Fruit fly (Drosophila melanogaster) whole organism, embryonic: Measurements from ENCODE around the gene senju.
A peak's percentile ranks its signal among the peaks of the same experiment; 100 is the strongest.

ENCODE experiments used
- Aef1 ChIP-seq: fragments of 200-800 bp; sonication (Bioruptor generic); IDR thresholded peaks from 3 replicates; pipeline ENCODE4 v1.3.6; 2022; ENCODE audit warnings: missing biosample characterization, missing genetic modification characterization
- CG10147 ChIP-seq: fragments of 200-800 bp; sonication (Bioruptor generic); optimal IDR thresholded peaks from 2 replicates; lab custom pipeline; 2019; ENCODE audit warnings: missing biosample characterization, mild to moderate bottlenecking, missing genetic modification characterization, moderate library complexity
- CG10267 ChIP-seq: fragments of 200-800 bp; sonication (Bioruptor generic); optimal IDR thresholded peaks from 2 replicates; lab custom pipeline; 2018; ENCODE audit warnings: missing biosample characterization, mild to moderate bottlenecking, missing genetic modification characterization, moderate library complexity
- CG11398 ChIP-seq: fragments of 200-800 bp; sonication (Bioruptor generic); optimal IDR thresholded peaks from 2 replicates; lab custom pipeline; 2016; ENCODE audit warnings: missing biosample characterization, missing genetic modification characterization
- CG11456 ChIP-seq: fragments of 200-800 bp; sonication (Bioruptor generic); IDR thresholded peaks from 3 replicates; pipeline ENCODE4 v1.3.6; 2022; ENCODE audit warnings: missing biosample characterization, missing genetic modification characterization
- CG12071 ChIP-seq: fragments of 200-800 bp; sonication (Bioruptor generic); optimal IDR thresholded peaks from 3 replicates; lab custom pipeline; 2018; ENCODE audit warnings: missing biosample characterization, mild to moderate bottlenecking, missing genetic modification characterization
- CG12104 ChIP-seq: fragments of 200-800 bp; sonication (Bioruptor generic); optimal IDR thresholded peaks from 3 replicates; lab custom pipeline; 2016; ENCODE audit warnings: missing biosample characterization, missing genetic modification characterization
- CG12659 ChIP-seq: fragments of 200-800 bp; sonication (Bioruptor generic); optimal IDR thresholded peaks from 3 replicates; lab custom pipeline; 2017; ENCODE audit warnings: mild to moderate bottlenecking, missing biosample characterization, missing genetic modification reagents, missing genetic modification characterization
- CG12769 ChIP-seq: fragments of 200-800 bp; sonication (Bioruptor generic); optimal IDR thresholded peaks from 2 replicates; lab custom pipeline; 2019; ENCODE audit warnings: missing biosample characterization, mild to moderate bottlenecking, missing genetic modification characterization, moderate library complexity
- CG13296 ChIP-seq: fragments of 200-800 bp; sonication (Bioruptor generic); optimal IDR thresholded peaks from 3 replicates; lab custom pipeline; 2018; ENCODE audit warnings: missing biosample characterization, mild to moderate bottlenecking, missing genetic modification characterization
- CG13775 ChIP-seq: fragments of 200-800 bp; sonication (Bioruptor generic); optimal IDR thresholded peaks from 3 replicates; lab custom pipeline; 2017; ENCODE audit warnings: missing biosample characterization, mild to moderate bottlenecking, missing genetic modification characterization
- CG14050 ChIP-seq: fragments of 200-800 bp; sonication (Bioruptor generic); IDR thresholded peaks from 3 replicates; pipeline ENCODE4 v1.3.6; 2022; ENCODE audit warnings: missing biosample characterization, missing genetic modification characterization
- CG14710 ChIP-seq: fragments of 200-800 bp; sonication (Bioruptor generic); optimal IDR thresholded peaks from 3 replicates; lab custom pipeline; 2019; ENCODE audit warnings: missing biosample characterization, mild to moderate bottlenecking, missing genetic modification characterization, moderate library complexity
- CG16815 ChIP-seq: fragments of 200-800 bp; sonication (Bioruptor generic); optimal IDR thresholded peaks from 3 replicates; lab custom pipeline; 2017; ENCODE audit warnings: missing biosample characterization, mild to moderate bottlenecking, missing genetic modification characterization
- CG17186 ChIP-seq: fragments of 200-800 bp; sonication (Bioruptor generic); optimal IDR thresholded peaks from 3 replicates; lab custom pipeline; 2017; ENCODE audit warnings: missing biosample characterization, missing genetic modification reagents, missing genetic modification characterization
- CG17359 ChIP-seq: fragments of 200-800 bp; sonication (Bioruptor generic); optimal IDR thresholded peaks from 3 replicates; lab custom pipeline; 2018; ENCODE audit warnings: missing biosample characterization, mild to moderate bottlenecking, missing genetic modification characterization, moderate library complexity
- CG2120 ChIP-seq: fragments of 200-800 bp; sonication (Bioruptor generic); optimal IDR thresholded peaks from 3 replicates; lab custom pipeline; 2016; ENCODE audit warnings: missing biosample characterization, missing genetic modification characterization
- CG30431 ChIP-seq: fragments of 200-800 bp; sonication (Bioruptor generic); optimal IDR thresholded peaks from 2 replicates; lab custom pipeline; 2017; ENCODE audit warnings: missing biosample characterization, missing genetic modification characterization
- CG3838 ChIP-seq: fragments of 200-800 bp; sonication (Bioruptor generic); optimal IDR thresholded peaks from 3 replicates; lab custom pipeline; 2016; ENCODE audit warnings: missing biosample characterization, missing genetic modification characterization
- CG6765 ChIP-seq: fragments of 200-800 bp; sonication (Bioruptor generic); optimal IDR thresholded peaks from 3 replicates; lab custom pipeline; 2017; ENCODE audit warnings: missing biosample characterization, mild to moderate bottlenecking, missing genetic modification characterization
- CG7357 ChIP-seq: fragments of 200-800 bp; sonication (Bioruptor generic); IDR thresholded peaks from 3 replicates; pipeline ENCODE4 v1.3.6; 2022; ENCODE audit warnings: missing biosample characterization, missing genetic modification characterization
- CG7928 ChIP-seq: fragments of 200-800 bp; sonication (Bioruptor generic); optimal IDR thresholded peaks from 2 replicates; lab custom pipeline; 2017; ENCODE audit warnings: missing biosample characterization, mild to moderate bottlenecking, missing genetic modification characterization
- CG7987 ChIP-seq: fragments of 200-800 bp; sonication (Bioruptor generic); optimal IDR thresholded peaks from 2 replicates; lab custom pipeline; 2018; ENCODE audit warnings: missing biosample characterization, mild to moderate bottlenecking, missing genetic modification characterization, moderate library complexity
- CG8478 ChIP-seq: fragments of >200 bp; optimal IDR thresholded peaks from 2 replicates; lab custom pipeline; 2018
- CG9727 ChIP-seq: fragments of 200-800 bp; sonication (Bioruptor generic); optimal IDR thresholded peaks from 3 replicates; lab custom pipeline; 2017; ENCODE audit warnings: missing biosample characterization, mild to moderate bottlenecking, missing genetic modification characterization
- CG9876 ChIP-seq: fragments of 200-800 bp; sonication (Bioruptor generic); optimal IDR thresholded peaks from 2 replicates; lab custom pipeline; 2016; ENCODE audit warnings: missing biosample characterization, missing genetic modification characterization
- Eip74EF ChIP-seq, 2 experiments: fragments of 200-800 bp in 1 of 2; fragments of >200 bp in 1 of 2; sonication (Bioruptor generic) in 1 of 2; optimal IDR thresholded peaks; 2 replicates each; lab custom pipeline; 2017 to 2019; ENCODE audit warnings: missing biosample characterization in 2 of 2, missing genetic modification characterization in 2 of 2, mild to moderate bottlenecking in 1 of 2, moderate library complexity in 1 of 2
- Hmx ChIP-seq: fragments of 200-800 bp; sonication (Bioruptor generic); optimal IDR thresholded peaks from 2 replicates; lab custom pipeline; 2016; ENCODE audit warnings: missing biosample characterization, missing genetic modification characterization
- Hr39 ChIP-seq: fragments of >200 bp; optimal IDR thresholded peaks from 2 replicates; lab custom pipeline; 2017
- Hr78 ChIP-seq, 2 experiments: fragments of 200-800 bp in 1 of 2; fragments of >200 bp in 1 of 2; sonication (Bioruptor generic) in 1 of 2; optimal IDR thresholded peaks; 2 replicates each; lab custom pipeline; 2017 to 2019; ENCODE audit warnings: missing biosample characterization in 2 of 2, missing genetic modification characterization in 2 of 2, mild to moderate bottlenecking in 1 of 2, moderate library complexity in 1 of 2
- Lpt ChIP-seq: fragments of >200 bp; optimal IDR thresholded peaks from 2 replicates; lab custom pipeline; 2018; ENCODE audit warnings: missing biosample characterization, missing genetic modification characterization
- Med ChIP-seq: fragments of 200-800 bp; sonication (Bioruptor generic); peaks from one replicate; lab custom pipeline; 2016; ENCODE audit warnings: missing biosample characterization, missing genetic modification characterization, mild to moderate bottlenecking, inconsistent platforms, moderate library complexity
- Sox100B ChIP-seq: fragments of 200-800 bp; sonication (Bioruptor generic); optimal IDR thresholded peaks from 3 replicates; lab custom pipeline; 2018; ENCODE audit warnings: missing biosample characterization, mild to moderate bottlenecking, missing genetic modification characterization
- Vsx1 ChIP-seq: fragments of 200-800 bp; sonication (Bioruptor generic); optimal IDR thresholded peaks from 2 replicates; lab custom pipeline; 2017; ENCODE audit warnings: missing biosample characterization, mild to moderate bottlenecking, missing genetic modification characterization, missing genetic modification reagents
- Xbp1 ChIP-seq: fragments of 200-800 bp; sonication (Bioruptor generic); optimal IDR thresholded peaks from 3 replicates; lab custom pipeline; 2016; ENCODE audit warnings: missing biosample characterization, mild to moderate bottlenecking, missing genetic modification characterization
- ase ChIP-seq: fragments of 200-800 bp; sonication (Bioruptor generic); IDR thresholded peaks from 3 replicates; pipeline ENCODE4 v1.3.6; 2022; ENCODE audit warnings: missing biosample characterization, missing genetic modification characterization
- az2 ChIP-seq: fragments of 200-800 bp; sonication (Bioruptor generic); optimal IDR thresholded peaks from 3 replicates; lab custom pipeline; 2016; ENCODE audit warnings: missing biosample characterization, missing genetic modification characterization
- bcd ChIP-seq: fragments of 200-800 bp; sonication (Bioruptor generic); optimal IDR thresholded peaks from 2 replicates; lab custom pipeline; 2017; ENCODE audit warnings: missing biosample characterization, mild to moderate bottlenecking, missing genetic modification characterization
- caup ChIP-seq: fragments of 200-800 bp; sonication (Bioruptor generic); optimal IDR thresholded peaks from 3 replicates; lab custom pipeline; 2017; ENCODE audit warnings: missing biosample characterization, mild to moderate bottlenecking, missing genetic modification characterization, moderate library complexity; ENCODE audit not compliant: severe bottlenecking
- gsb ChIP-seq: fragments of 200-800 bp; sonication (Bioruptor generic); IDR thresholded peaks from 2 replicates; pipeline ENCODE4 v1.3.6; 2022; ENCODE audit warnings: missing biosample characterization, missing genetic modification characterization
- insv ChIP-seq, 2 experiments: fragments of 200-800 bp; sonication (Bioruptor generic); optimal IDR thresholded peaks; 3 replicates each; lab custom pipeline; 2016 to 2018; ENCODE audit warnings: missing biosample characterization in 2 of 2, missing genetic modification characterization in 2 of 2
- mld ChIP-seq: fragments of 200-800 bp; sonication (Bioruptor generic); IDR thresholded peaks from 3 replicates; pipeline ENCODE4 v1.3.6; 2022; ENCODE audit warnings: missing biosample characterization, missing genetic modification characterization; ENCODE audit not compliant: partially characterized antibody
- onecut ChIP-seq: fragments of 200-800 bp; sonication (Bioruptor generic); IDR thresholded peaks from 2 replicates; pipeline ENCODE4 v1.3.6; 2022; ENCODE audit warnings: missing biosample characterization, missing genetic modification characterization
- pum ChIP-seq: fragments of 200-800 bp; sonication (Bioruptor generic); optimal IDR thresholded peaks from 2 replicates; lab custom pipeline; 2016; ENCODE audit warnings: missing biosample characterization, missing genetic modification characterization
- ranshi ChIP-seq: fragments of 200-800 bp; sonication (Bioruptor generic); IDR thresholded peaks from 2 replicates; pipeline ENCODE4 v1.3.6; 2022; ENCODE audit warnings: missing biosample characterization, missing genetic modification characterization
- repo ChIP-seq: fragments of 200-800 bp; sonication (Bioruptor generic); optimal IDR thresholded peaks from 2 replicates; lab custom pipeline; 2016; ENCODE audit warnings: missing biosample characterization, missing genetic modification characterization
- salm ChIP-seq: fragments of 200-800 bp; sonication (Bioruptor generic); optimal IDR thresholded peaks from 2 replicates; lab custom pipeline; 2018; ENCODE audit warnings: missing biosample characterization, mild to moderate bottlenecking, missing genetic modification characterization
- schlank ChIP-seq: fragments of 200-800 bp; sonication (Bioruptor generic); optimal IDR thresholded peaks from 2 replicates; lab custom pipeline; 2018; ENCODE audit warnings: missing biosample characterization, mild to moderate bottlenecking, missing genetic modification characterization
- sens-2 ChIP-seq: fragments of 200-800 bp; sonication (Bioruptor generic); IDR thresholded peaks from 2 replicates; pipeline ENCODE4 v1.3.6; 2022; ENCODE audit warnings: missing biosample characterization, missing genetic modification characterization
- tup ChIP-seq: fragments of 200-800 bp; sonication (Bioruptor generic); optimal IDR thresholded peaks from 2 replicates; lab custom pipeline; 2016; ENCODE audit warnings: missing biosample characterization, mild to moderate bottlenecking, missing genetic modification characterization, moderate library complexity

senju gene

dm6 chr2L:5092992-5093695 is 40.5 kb downstream of the senju start, which contains the start of gene Pgant5 (continued):
- TF ChIP-seq CG14710 (tag; lab: Kevin White, UChicago) (no peak), tup (GFP tag; lab: Kevin White, UChicago) (no peak), CG7928 (no peak), Vsx1 (GFP tag; lab: Kevin White, UChicago) (no peak), az2 (GFP tag; lab: Kevin White, UChicago) (no peak), CG12104 (GFP tag; lab: Kevin White, UChicago) (no peak), ranshi (GFP tag; lab: Robert Waterston, UW) (no peak), CG12071 (GFP tag; lab: Kevin White, UChicago) (no peak), bcd (no peak), pum (GFP tag; lab: Kevin White, UChicago) (no peak), onecut (no peak), Hr78 (GFP tag; optimal IDR thresholded peaks at IDR 0.05; lab: Kevin White, UChicago) (peak in 1 of 2 experiments; percentile 24), CG7987 (no peak), ase (GFP tag; lab: Robert Waterston, UW) (no peak), CG11398 (GFP tag; lab: Kevin White, UChicago) (peak; percentile 22), insv (GFP tag; optimal IDR thresholded peaks at IDR 0.05; lab: Kevin White, UChicago) (peak in 1 of 2 experiments; percentile 90), CG9727 (no peak), Aef1 (GFP tag; lab: Robert Waterston, UW) (no peak), mld (GFP tag; lab: Robert Waterston, UW) (no peak), CG3838 (no peak), Xbp1 (GFP tag; lab: Kevin White, UChicago) (no peak), repo (GFP tag; lab: Kevin White, UChicago) (no peak), CG10267 (tag; lab: Kevin White, UChicago) (no peak), gsb (GFP tag; lab: Robert Waterston, UW) (no peak), caup (no peak), CG11456 (no peak), CG30431 (no peak), CG2120 (GFP tag; lab: Kevin White, UChicago) (peak; percentile 14), CG6765 (GFP tag; lab: Kevin White, UChicago) (peak; percentile 42), Hr39 (lab: Kevin White, UChicago) (no peak), CG16815 (GFP tag; lab: Kevin White, UChicago) (no peak), CG10147 (no peak), CG12659 (GFP tag; lab: Kevin White, UChicago) (peak; percentile 55), schlank (tag; lab: Kevin White, UChicago) (no peak), Lpt (GFP tag; lab: Kevin White, UChicago) (no peak), Med (peak; percentile 83), CG7357 (GFP tag; lab: Robert Waterston, UW) (no peak), Eip74EF (GFP tag; optimal IDR thresholded peaks at IDR 0.05; lab: Kevin White, UChicago) (peak in 1 of 2 experiments; percentile 72), sens-2 (no peak), CG17359 (tag; lab: Kevin White, UChicago) (no peak), CG9876 (GFP tag; lab: Kevin White, UChicago) (no peak), CG14050 (GFP tag; lab: Robert Waterston, UW) (no peak), CG13775 (no peak), CG17186 (GFP tag; lab: Kevin White, UChicago) (no peak), Sox100B (GFP tag; lab: Kevin White, UChicago) (no peak), CG12769 (tag; lab: Kevin White, UChicago) (peak; percentile 33), Hmx (GFP tag; lab: Kevin White, UChicago) (no peak), CG8478 (lab: Kevin White, UChicago) (peak; percentile 98), salm (tag; lab: Kevin White, UChicago) (no peak), CG13296 (peak; percentile 9)
